Fruit fly (Drosophila melanogaster) whole organism, larva: ENCODE results near the gene msopa.

Experiments used
- noc ChIP-seq: fragments of 200-800 bp; sonication (Bioruptor generic); optimal IDR thresholded peaks from 3 replicates; lab custom pipeline; 2019; ENCODE audit warnings: missing biosample characterization, mild to moderate bottlenecking, missing genetic modification characterization, moderate library complexity

The msopa gene

DNA sequence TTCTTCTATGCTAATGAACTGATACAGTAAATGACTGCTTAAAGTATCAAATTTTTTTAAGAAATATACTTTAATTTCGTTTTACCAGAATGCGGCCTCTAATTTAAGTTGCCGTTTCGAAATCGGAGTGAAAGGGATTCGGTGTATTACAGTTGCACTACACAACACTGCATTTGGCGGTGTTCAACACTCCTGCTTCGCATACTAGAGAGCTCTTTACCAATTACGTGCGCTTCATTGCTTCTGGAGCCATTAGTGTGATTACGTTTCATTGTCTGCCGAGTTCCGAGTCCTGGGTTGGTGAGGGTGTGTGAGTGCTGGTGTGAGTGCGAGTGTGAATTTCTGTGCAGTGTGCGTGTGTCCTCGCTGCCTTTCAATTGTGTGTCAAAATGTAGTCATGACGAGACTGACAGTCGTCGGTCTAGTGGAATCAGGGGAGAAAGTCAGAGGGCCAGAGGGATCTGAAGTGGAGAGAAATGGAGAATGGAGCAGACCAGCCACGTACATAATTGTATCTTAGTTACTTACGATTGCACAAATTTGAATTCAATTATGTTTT lies 11.9 kb downstream of the msopa start:
- TF ChIP-seq noc (tag; lab: Kevin White, UChicago), result no peak

DNA sequence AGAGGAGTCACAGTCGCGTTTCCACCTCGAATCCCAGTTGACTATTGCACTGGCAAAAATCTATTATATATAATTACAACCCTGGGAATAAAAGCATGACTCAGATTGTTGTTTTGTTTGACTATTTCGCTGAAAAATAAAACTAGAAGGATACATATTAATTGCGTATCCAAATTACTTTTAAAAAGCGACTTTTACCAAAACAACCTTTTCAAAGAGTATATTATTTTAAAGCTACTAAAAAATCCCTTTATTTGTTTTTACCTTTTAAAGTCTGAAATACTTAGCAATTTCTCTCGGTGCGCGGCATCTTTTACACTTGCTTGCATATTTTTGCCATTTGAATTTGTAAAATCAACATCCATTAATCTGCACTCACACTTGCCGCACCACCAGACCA lies 24.2 kb downstream of the msopa start:
- TF ChIP-seq noc (tag; lab: Kevin White, UChicago), result no peak

DNA sequence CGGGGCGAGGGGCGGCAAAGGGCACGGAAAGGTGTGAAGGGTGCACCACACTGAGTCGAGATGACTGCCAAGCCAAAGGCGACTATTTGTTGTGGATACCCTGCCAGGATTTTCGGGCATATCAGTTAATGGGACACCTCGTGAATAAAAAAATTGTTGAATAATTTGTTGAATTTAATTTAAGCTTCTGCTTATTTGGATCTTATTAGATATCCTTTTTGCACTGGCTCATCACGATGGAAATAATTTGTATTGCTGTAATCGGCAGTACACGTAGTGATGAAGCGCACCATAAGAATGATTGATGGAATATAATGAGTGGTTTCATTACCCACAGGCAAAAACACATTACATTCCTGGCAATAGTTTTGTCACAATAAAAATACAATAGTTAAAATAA lies 27.4 kb downstream of the msopa start:
- no peak for TF ChIP-seq noc (tag; lab: Kevin White, UChicago)

DNA sequence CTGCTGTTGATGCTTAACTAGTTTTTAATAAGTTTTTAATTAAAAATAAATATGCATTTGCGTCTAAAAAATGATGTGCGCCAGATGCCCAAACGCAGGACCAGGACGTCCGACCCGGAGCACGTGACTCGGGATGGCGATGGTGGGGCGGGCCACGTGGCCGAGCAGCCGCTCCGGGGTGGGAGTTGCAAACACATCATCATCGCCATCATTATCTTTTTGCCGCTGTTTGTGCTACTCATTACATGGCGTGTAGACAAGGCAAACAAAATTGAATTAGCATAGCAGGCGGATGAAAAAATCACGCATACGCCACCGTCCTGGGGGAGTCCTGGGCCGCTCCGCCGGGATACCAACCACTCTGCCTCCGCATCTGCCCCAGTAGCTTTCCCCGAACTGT lies 30.7 kb downstream of the msopa start:
- TF ChIP-seq noc (tag; lab: Kevin White, UChicago), result no peak

DNA sequence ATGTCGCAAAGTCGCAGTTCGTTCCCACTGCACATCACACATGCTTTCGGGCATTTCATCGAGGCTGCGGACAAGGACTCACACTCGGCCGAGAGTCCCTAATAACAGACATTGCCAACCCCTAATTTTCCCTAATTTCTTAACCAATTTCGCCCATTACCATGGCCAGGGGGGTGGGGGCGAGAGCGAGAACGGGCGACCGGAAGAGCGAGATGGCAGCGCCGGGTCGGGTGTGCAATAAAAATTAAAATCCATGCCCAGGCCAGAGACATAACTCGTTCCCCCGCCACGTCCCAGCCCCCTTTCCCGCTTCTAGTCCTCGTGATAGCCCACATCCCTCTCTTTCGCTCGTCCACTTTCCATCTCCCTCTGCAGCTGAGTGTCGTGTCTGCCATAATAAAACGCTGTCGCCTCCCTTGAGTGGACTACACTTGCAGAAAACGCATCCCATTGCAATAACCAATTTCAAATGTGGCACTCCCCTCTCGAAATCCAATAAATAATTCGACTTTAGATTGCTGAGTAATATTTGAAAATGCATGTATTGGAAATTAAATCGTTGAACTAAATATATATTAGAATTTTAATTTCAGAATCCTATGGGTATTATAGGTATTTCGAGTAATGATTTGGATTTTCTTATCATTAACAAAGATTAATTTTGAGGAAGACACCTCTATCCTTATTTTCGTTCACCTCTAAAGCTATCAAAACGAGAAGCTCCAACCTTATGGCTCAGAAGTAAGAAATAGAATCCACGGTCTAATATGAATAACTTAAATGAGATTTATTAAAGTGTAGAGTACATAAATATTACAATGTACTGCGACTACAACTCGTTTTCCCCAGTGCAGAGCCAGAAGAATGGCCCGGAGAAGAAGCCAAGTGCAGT lies 47.6 kb downstream of the msopa start:
- TF ChIP-seq noc (tag; lab: Kevin White, UChicago), result no peak

DNA sequence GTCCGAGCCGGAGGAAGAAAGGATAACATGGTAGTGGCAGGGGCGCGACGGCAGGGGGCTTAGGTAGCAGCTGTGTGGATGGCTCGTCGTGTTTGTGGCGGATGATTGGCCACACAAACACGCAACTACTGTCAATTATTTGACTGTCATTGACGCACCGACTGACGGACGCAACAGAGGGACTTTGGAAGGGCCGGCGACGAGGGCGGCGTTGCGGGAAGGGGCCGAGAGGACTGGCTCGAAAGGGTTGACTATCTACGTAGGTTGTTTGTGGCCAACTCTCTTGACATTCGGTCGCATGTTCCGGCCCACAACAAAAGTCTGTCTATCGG lies 48.2 kb downstream of the msopa start:
- TF ChIP-seq noc (tag; lab: Kevin White, UChicago), result no peak

DNA sequence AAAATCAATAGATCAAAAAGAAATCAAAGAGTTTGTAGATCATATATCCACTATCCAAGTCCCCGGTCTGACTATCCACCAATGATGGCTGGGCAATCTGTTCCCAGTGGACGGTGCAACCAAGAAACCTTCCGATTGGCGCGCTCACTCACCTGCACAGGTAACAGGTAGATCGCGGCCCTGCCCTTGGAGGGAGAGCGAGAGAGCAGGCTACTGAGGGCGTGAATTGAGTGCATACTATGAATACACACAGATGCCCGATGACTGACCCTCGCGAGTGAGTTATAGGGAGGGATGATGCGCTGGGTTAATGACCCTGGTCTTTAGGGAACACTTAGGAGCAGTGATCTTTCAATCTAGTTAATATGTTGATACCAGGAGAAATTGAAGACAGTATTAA lies 50.2 kb downstream of the msopa start:
- TF ChIP-seq noc (tag; lab: Kevin White, UChicago), result no peak
